Worm (Caenorhabditis elegans) whole organism, L4/young adult: ENCODE data around the gene fipr-8.

Experiments
- W03F9.2 ChIP-seq: fragments of 150-350 bp; optimal IDR thresholded peaks from 2 replicates; lab custom pipeline; 2014; ENCODE audit warnings: missing biosample characterization, missing genetic modification characterization
- him-1 ChIP-seq: sonication (generic microtip); optimal IDR thresholded peaks from 2 replicates; lab custom pipeline; 2016; ENCODE audit warnings: missing genotype, missing genetic modification reagents, missing genetic modification characterization, missing compliant biosample characterization

DNA sequence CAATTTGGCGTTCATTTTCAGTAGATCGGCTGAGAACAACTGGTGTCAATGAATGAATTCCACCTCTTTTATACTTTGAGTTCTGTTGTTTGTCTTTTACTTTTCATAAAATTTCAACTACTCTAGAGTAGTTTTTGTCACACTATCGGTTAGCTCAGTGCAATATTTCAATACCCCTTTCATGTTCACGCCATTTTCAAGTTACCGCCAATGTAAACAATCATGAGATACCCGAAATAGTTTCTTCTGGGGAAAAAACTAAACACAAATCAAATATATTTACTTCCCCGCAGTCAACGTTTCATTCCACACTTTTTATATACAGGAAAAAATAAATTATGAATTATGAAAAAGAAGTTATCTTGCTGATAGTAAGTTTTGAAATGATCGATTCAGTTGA is 11.4 kb downstream of the fipr-8 start, which contains the start of gene fipr-4:
- TF ChIP-seq him-1 (tag; lab: Kevin White, UChicago) (no peak), W03F9.2 (tag; lab: Kevin White, UChicago) (no peak)
